Worm (Caenorhabditis elegans) whole organism, young adult: ENCODE results near the gene C07B5.6.

Experiments used
- B0336.3 ChIP-seq: fragments of 200-800 bp; sonication (Bioruptor generic); IDR thresholded peaks from 2 replicates; pipeline ENCODE4 v1.3.6; 2022; ENCODE audit warnings: missing genetic modification characterization, missing compliant biosample characterization
- C06A6.2 ChIP-seq: fragments of 200-800 bp; sonication (Bioruptor generic); conservative IDR thresholded peaks from 2 replicates; pipeline ENCODE4 v1.3.6; 2022; ENCODE audit warnings: missing genetic modification characterization, missing compliant biosample characterization
- akir-1 ChIP-seq: fragments of 200-800 bp; sonication (Bioruptor generic); optimal IDR thresholded peaks from 2 replicates; lab custom pipeline; 2018; ENCODE audit warnings: mild to moderate bottlenecking, missing genetic modification characterization, moderate library complexity, missing compliant biosample characterization
- ama-1 ChIP-seq, 3 experiments: fragments of 150-350 bp in 1 of 3; sonication (generic microtip) in 2 of 3; optimal IDR thresholded peaks; 2 replicates each; lab custom pipeline; 2014 to 2018; ENCODE audit warnings: missing biosample characterization in 2 of 3, missing genetic modification characterization in 2 of 3, missing genetic modification reagents in 2 of 3
- bed-2 ChIP-seq: fragments of 200-800 bp; sonication (Bioruptor generic); IDR thresholded peaks from 2 replicates; pipeline ENCODE4 v1.3.6; 2022; ENCODE audit warnings: missing genetic modification reagents, missing genetic modification characterization, missing compliant biosample characterization
- ceh-100 ChIP-seq: fragments of 200-800 bp; sonication (Bioruptor generic); IDR thresholded peaks from 2 replicates; pipeline ENCODE4 v1.3.6; 2022; ENCODE audit warnings: missing genetic modification reagents, missing genetic modification characterization, missing compliant biosample characterization
- mxl-1 ChIP-seq: sonication (generic microtip); optimal IDR thresholded peaks from 2 replicates; lab custom pipeline; 2016; ENCODE audit warnings: missing genetic modification characterization, missing compliant biosample characterization
- nfya-1 ChIP-seq: sonication (generic microtip); optimal IDR thresholded peaks from 2 replicates; lab custom pipeline; 2017; ENCODE audit warnings: antibody characterized with exemption, missing compliant biosample characterization, missing genetic modification characterization, borderline replicate concordance; ENCODE audit not compliant: insufficient read depth
- snpc-4 ChIP-seq, 5 experiments: fragments of 150-350 bp in 1 of 5; sonication (generic microtip) in 4 of 5; optimal IDR thresholded peaks; 2 replicates each; lab custom pipeline; 2014 to 2018; ENCODE audit warnings: missing genetic modification characterization in 5 of 5, missing biosample characterization in 3 of 5, antibody characterized with exemption in 2 of 5, mild to moderate bottlenecking in 2 of 5, missing compliant biosample characterization in 2 of 5, missing genotype in 2 of 5, moderate library complexity in 2 of 5, missing genetic modification reagents in 1 of 5
- tbx-9 ChIP-seq: sonication (generic microtip); optimal IDR thresholded peaks from 2 replicates; lab custom pipeline; 2016; ENCODE audit warnings: borderline replicate concordance, missing genetic modification characterization, inconsistent platforms, missing compliant biosample characterization
- unc-62 ChIP-seq: fragments of 150-350 bp; optimal IDR thresholded peaks from 2 replicates; lab custom pipeline; 2014; ENCODE audit warnings: missing biosample characterization, missing genetic modification reagents, missing genetic modification characterization

- TF ChIP-seq unc-62 (GFP tag; lab: Kevin White, UChicago) (no peak), C06A6.2 (GFP tag; lab: Robert Waterston, UW) (no peak), mxl-1 (tag; lab: Kevin White, UChicago) (no peak), nfya-1 (tag; lab: Kevin White, UChicago) (no peak), snpc-4 (GFP tag; optimal IDR thresholded peaks at IDR 0.05; lab: Kevin White, UChicago) (no peak), snpc-4 (tag; optimal IDR thresholded peaks at IDR 0.05; lab: Kevin White, UChicago) (peak in 1 of 4 experiments; percentile 7), ceh-100 (GFP tag; lab: Robert Waterston, UW) (no peak), bed-2 (GFP tag; lab: Robert Waterston, UW) (no peak), tbx-9 (tag; lab: Kevin White, UChicago) (no peak), akir-1 (GFP tag; lab: Kevin White, UChicago) (no peak), B0336.3 (GFP tag; lab: Robert Waterston, UW) (no peak), ama-1 (optimal IDR thresholded peaks at IDR 0.05; lab: Kevin White, UChicago) (no peak), ama-1 (GFP tag; optimal IDR thresholded peaks at IDR 0.05; lab: Kevin White, UChicago) (no peak)
Observed at ce11 chrX:9552404-9552803, 33.6 kb downstream of the C07B5.6 start.
